Worm (Caenorhabditis elegans) whole organism, L1 larva: ENCODE results near the gene Y39F10C.1.

Source experiments
- F16B12.6 ChIP-seq: fragments of 150-350 bp; optimal IDR thresholded peaks from 2 replicates; lab custom pipeline; 2014; ENCODE audit warnings: missing biosample characterization, missing genetic modification characterization
- aly-2 ChIP-seq: fragments of 150-350 bp; optimal IDR thresholded peaks from 2 replicates; lab custom pipeline; 2014; ENCODE audit warnings: missing biosample characterization, missing genetic modification characterization
- ama-1 ChIP-seq: fragments of 150-350 bp; optimal IDR thresholded peaks from 2 replicates; lab custom pipeline; 2014
- hlh-4 ChIP-seq: sonication (generic microtip); optimal IDR thresholded peaks from 2 replicates; lab custom pipeline; 2016; ENCODE audit warnings: mild to moderate bottlenecking, missing genetic modification characterization, missing compliant biosample characterization
- lin-15B ChIP-seq: fragments of 150-350 bp; sonication (generic microtip); optimal IDR thresholded peaks from 3 replicates; lab custom pipeline; 2014; ENCODE audit warnings: missing biosample characterization, missing genetic modification characterization
- nhr-76 ChIP-seq: sonication (generic microtip); optimal IDR thresholded peaks from 2 replicates; lab custom pipeline; 2017; ENCODE audit warnings: missing biosample characterization, missing genetic modification characterization
- nhr-84 ChIP-seq: sonication (generic microtip); optimal IDR thresholded peaks from 2 replicates; lab custom pipeline; 2017; ENCODE audit warnings: missing biosample characterization, missing genetic modification characterization
- sox-4 ChIP-seq: sonication (generic microtip); optimal IDR thresholded peaks from 2 replicates; lab custom pipeline; 2016; ENCODE audit warnings: missing genetic modification characterization, missing compliant biosample characterization
- zip-4 ChIP-seq: fragments of 200-800 bp; sonication (Bioruptor generic); optimal IDR thresholded peaks from 2 replicates; lab custom pipeline; 2018; ENCODE audit warnings: mild to moderate bottlenecking, missing genetic modification characterization, moderate library complexity, missing compliant biosample characterization

DNA sequence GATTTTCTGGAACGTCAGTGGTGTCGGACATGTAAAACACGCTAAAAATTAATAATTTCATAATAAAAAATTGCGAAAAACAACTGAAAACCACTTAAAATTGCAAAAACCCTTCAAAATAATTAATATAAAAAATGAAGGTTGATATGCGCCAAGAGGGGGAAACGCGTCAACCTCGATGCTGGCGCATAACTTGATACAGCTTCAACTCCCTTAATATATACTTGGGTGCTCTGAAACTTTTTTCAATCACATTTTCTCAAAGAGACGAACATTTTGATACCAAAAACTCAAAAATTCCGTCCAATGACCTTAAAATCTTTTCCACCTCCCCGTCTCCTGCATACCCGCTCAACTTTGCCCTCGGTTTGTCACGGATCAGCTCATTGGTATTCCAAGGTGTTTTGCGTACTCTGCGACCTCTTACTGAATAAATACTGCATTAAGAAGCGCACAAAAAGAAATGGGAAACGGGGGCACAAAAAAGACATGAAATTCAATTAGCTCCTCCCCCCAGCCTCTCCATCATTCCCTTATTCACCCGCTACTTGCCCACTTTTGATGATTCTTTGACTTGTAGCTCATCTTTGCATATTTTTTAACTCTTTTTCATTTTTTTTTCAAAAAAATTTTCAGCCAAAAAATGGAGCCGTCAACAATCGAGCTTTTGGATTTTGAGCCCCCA is 24.9 kb upstream of the Y39F10C.1 start, which contains the start of the genes K07E8.7 and frpr-14:
- TF ChIP-seq sox-4 (tag; lab: Kevin White, UChicago) (no peak), hlh-4 (tag; lab: Kevin White, UChicago) (no peak), nhr-84 (no peak), zip-4 (no peak), ama-1 (no peak), lin-15B (tag; lab: Kevin White, UChicago) (no peak), aly-2 (no peak), F16B12.6 (tag; lab: Kevin White, UChicago) (no peak), nhr-76 (tag; lab: Kevin White, UChicago) (no peak)
